Fruit fly (Drosophila melanogaster) whole organism, adult: ENCODE data around the gene CG45544.

Experiments
- CG11617 ChIP-seq: fragments of 200-800 bp; sonication (Bioruptor generic); optimal IDR thresholded peaks from 2 replicates; lab custom pipeline; 2017; ENCODE audit warnings: mild to moderate bottlenecking, missing biosample characterization, missing genetic modification reagents, missing genetic modification characterization
- CG12768 ChIP-seq: fragments of 200-800 bp; sonication (Bioruptor generic); optimal IDR thresholded peaks from 2 replicates; lab custom pipeline; 2017; ENCODE audit warnings: missing biosample characterization, missing genetic modification characterization, mild to moderate bottlenecking, moderate library complexity, missing genetic modification reagents
- CG14711 ChIP-seq: fragments of 200-800 bp; sonication (Bioruptor generic); optimal IDR thresholded peaks from 2 replicates; lab custom pipeline; 2018; ENCODE audit warnings: missing biosample characterization, mild to moderate bottlenecking, missing genetic modification characterization, moderate library complexity
- CG1620 ChIP-seq: fragments of 200-800 bp; sonication (Bioruptor generic); optimal IDR thresholded peaks from 2 replicates; lab custom pipeline; 2016; ENCODE audit warnings: missing biosample characterization, missing genetic modification characterization
- CG33017 ChIP-seq: fragments of 200-800 bp; sonication (Bioruptor generic); optimal IDR thresholded peaks from 2 replicates; lab custom pipeline; 2018; ENCODE audit warnings: missing biosample characterization, mild to moderate bottlenecking, missing genetic modification characterization, moderate library complexity
- CG5204 ChIP-seq: fragments of 200-800 bp; sonication (Bioruptor generic); optimal IDR thresholded peaks from 2 replicates; lab custom pipeline; 2016; ENCODE audit warnings: missing biosample characterization, missing genetic modification characterization
- CG7045 ChIP-seq: fragments of 200-800 bp; sonication (Bioruptor generic); optimal IDR thresholded peaks from 2 replicates; lab custom pipeline; 2017; ENCODE audit warnings: missing biosample characterization, mild to moderate bottlenecking, missing genetic modification characterization
- CG7101 ChIP-seq: fragments of 200-800 bp; sonication (Bioruptor generic); optimal IDR thresholded peaks from 2 replicates; lab custom pipeline; 2018; ENCODE audit warnings: missing biosample characterization, mild to moderate bottlenecking, missing genetic modification characterization, moderate library complexity
- Clk ChIP-seq: fragments of 200-800 bp; sonication (Bioruptor generic); optimal IDR thresholded peaks from 2 replicates; lab custom pipeline; 2017; ENCODE audit warnings: missing biosample characterization, missing genetic modification characterization
- Crg-1 ChIP-seq: fragments of 200-800 bp; sonication (Bioruptor generic); optimal IDR thresholded peaks from 2 replicates; lab custom pipeline; 2016; ENCODE audit warnings: missing biosample characterization, missing genetic modification characterization
- Hr96 ChIP-seq: fragments of 200-800 bp; sonication (Bioruptor generic); optimal IDR thresholded peaks from 2 replicates; lab custom pipeline; 2016; ENCODE audit warnings: missing biosample characterization, missing genetic modification characterization
- Mnt ChIP-seq: fragments of 200-800 bp; sonication (Bioruptor generic); optimal IDR thresholded peaks from 2 replicates; lab custom pipeline; 2016; ENCODE audit warnings: missing biosample characterization, mild to moderate bottlenecking, missing genetic modification characterization
- bab1 ChIP-seq: fragments of 200-800 bp; sonication (Bioruptor generic); optimal IDR thresholded peaks from 3 replicates; lab custom pipeline; 2019; ENCODE audit warnings: missing biosample characterization, mild to moderate bottlenecking, missing genetic modification characterization, moderate library complexity
- cic ChIP-seq: fragments of 200-800 bp; sonication (Bioruptor generic); optimal IDR thresholded peaks from 2 replicates; lab custom pipeline; 2017; ENCODE audit warnings: missing biosample characterization, mild to moderate bottlenecking, missing genetic modification characterization, moderate library complexity
- cnc ChIP-seq, 2 experiments: fragments of >200 bp; optimal IDR thresholded peaks; 2 replicates each; lab custom pipeline; 2017
- kay ChIP-seq: fragments of 200-800 bp; sonication (Bioruptor generic); peaks from one replicate; lab custom pipeline; 2016; ENCODE audit warnings: missing biosample characterization, missing genetic modification characterization, borderline replicate concordance
- ovo ChIP-seq: fragments of 200-800 bp; sonication (Bioruptor generic); optimal IDR thresholded peaks from 2 replicates; lab custom pipeline; 2016; ENCODE audit warnings: missing biosample characterization, missing genetic modification characterization
- pad ChIP-seq: fragments of 200-800 bp; sonication (Bioruptor generic); optimal IDR thresholded peaks from 3 replicates; lab custom pipeline; 2017; ENCODE audit warnings: missing biosample characterization, missing genetic modification characterization, mild to moderate bottlenecking, moderate library complexity, missing genetic modification reagents
- tj ChIP-seq: fragments of 200-800 bp; sonication (Bioruptor generic); optimal IDR thresholded peaks from 3 replicates; lab custom pipeline; 2017; ENCODE audit warnings: missing biosample characterization, mild to moderate bottlenecking, missing genetic modification characterization, moderate library complexity
- toe ChIP-seq: fragments of 200-800 bp; sonication (Bioruptor generic); optimal IDR thresholded peaks from 2 replicates; lab custom pipeline; 2016; ENCODE audit warnings: missing biosample characterization, missing genetic modification characterization

CG45544 gene

DNA sequence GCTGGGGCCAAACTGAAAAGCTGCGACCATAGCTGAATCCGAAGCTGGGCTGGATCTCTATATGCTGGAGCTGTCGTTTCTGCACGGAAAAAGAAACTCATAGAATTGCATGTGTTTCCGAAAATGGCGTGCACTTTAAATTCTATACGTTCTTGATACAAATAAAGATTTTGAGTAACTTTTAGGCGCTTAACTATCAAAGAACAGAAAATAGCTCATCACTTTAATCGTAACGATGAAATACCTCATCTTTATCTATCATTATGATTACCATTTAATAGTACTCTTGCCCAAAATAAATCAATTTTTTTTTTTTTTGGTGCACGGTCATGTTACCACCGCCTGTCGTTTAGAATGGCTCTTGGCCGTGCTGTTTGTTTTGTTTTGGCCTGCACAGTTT is 44.6 kb upstream of the CG45544 start:
- TF ChIP-seq CG14711: no peak
- TF ChIP-seq pad (GFP tag; lab: Kevin White, UChicago): no peak
- no peak for TF ChIP-seq ovo
- TF ChIP-seq bab1 (GFP tag; lab: Kevin White, UChicago): no peak
- TF ChIP-seq toe (GFP tag; lab: Kevin White, UChicago): no peak
- TF ChIP-seq cic (GFP tag; lab: Kevin White, UChicago): no peak
- TF ChIP-seq Crg-1 (GFP tag; lab: Kevin White, UChicago): no peak
- no peak for TF ChIP-seq Hr96 (GFP tag; lab: Kevin White, UChicago)
- TF ChIP-seq CG5204: no peak
- TF ChIP-seq CG33017 (tag; lab: Kevin White, UChicago): no peak
- no peak for TF ChIP-seq Clk (GFP tag; lab: Kevin White, UChicago)
- no peak for TF ChIP-seq Mnt
- TF ChIP-seq CG1620 (GFP tag; lab: Kevin White, UChicago): no peak
- no peak for TF ChIP-seq CG7045
- TF ChIP-seq CG7101 (tag; lab: Kevin White, UChicago): no peak
- no peak for TF ChIP-seq tj
- no peak for TF ChIP-seq CG12768 (GFP tag; lab: Kevin White, UChicago)
- TF ChIP-seq kay: no peak
- no peak for TF ChIP-seq CG11617 (GFP tag; lab: Kevin White, UChicago)

dm6 chr3R:29212534-29212933 is 43.8 kb upstream of the CG45544 start:
- TF ChIP-seq CG14711 (no peak), toe (GFP tag; lab: Kevin White, UChicago) (no peak), Mnt (no peak)

dm6 chr3R:29213416-29213815 is 42.9 kb upstream of the CG45544 start:
- TF ChIP-seq kay (peak; percentile 65), Hr96 (GFP tag; lab: Kevin White, UChicago) (no peak)

DNA sequence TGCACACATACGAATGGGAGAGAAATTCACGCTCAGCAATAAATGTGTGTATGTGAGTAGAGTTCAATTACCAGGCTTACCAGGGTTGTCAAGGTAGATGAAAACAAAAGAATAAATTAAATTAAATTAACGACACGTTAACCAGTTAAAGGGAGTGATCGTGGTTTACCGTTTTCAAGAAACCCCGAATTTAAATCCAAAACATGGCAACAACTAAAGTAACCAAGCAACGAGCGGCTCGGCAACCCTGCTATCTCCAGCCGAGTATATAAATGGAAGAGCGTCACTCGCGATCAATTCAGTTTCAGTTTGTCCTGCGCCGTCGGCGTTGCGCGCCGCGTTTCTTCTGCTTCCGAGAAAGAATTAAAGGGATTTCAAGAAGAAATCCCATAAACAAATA is 42.0 kb upstream of the CG45544 start:
- TF ChIP-seq CG1620 (GFP tag; lab: Kevin White, UChicago) (peak; percentile 100), CG33017 (tag; lab: Kevin White, UChicago) (peak; percentile 99), CG11617 (GFP tag; lab: Kevin White, UChicago) (peak; percentile 99), tj (peak; percentile 99), kay (peak; percentile 99), CG5204 (peak; percentile 100), Crg-1 (GFP tag; lab: Kevin White, UChicago) (peak; percentile 99), Mnt (peak; percentile 99), CG12768 (GFP tag; lab: Kevin White, UChicago) (peak; percentile 100), CG7045 (peak; percentile 100), Clk (GFP tag; lab: Kevin White, UChicago) (peak; percentile 99), cnc (optimal IDR thresholded peaks at IDR 0.05; lab: Kevin White, UChicago) (no peak), ovo (peak; percentile 99), pad (GFP tag; lab: Kevin White, UChicago) (peak; percentile 95), CG7101 (tag; lab: Kevin White, UChicago) (peak; percentile 100), toe (GFP tag; lab: Kevin White, UChicago) (peak; percentile 99), Hr96 (GFP tag; lab: Kevin White, UChicago) (peak; percentile 99), CG14711 (peak; percentile 100), cic (GFP tag; lab: Kevin White, UChicago) (peak; percentile 97), bab1 (GFP tag; lab: Kevin White, UChicago) (peak; percentile 100)

- TF ChIP-seq CG12768 (GFP tag; lab: Kevin White, UChicago) (peak; percentile 31), CG33017 (tag; lab: Kevin White, UChicago) (peak; percentile 50), CG14711 (peak; percentile 43), Clk (GFP tag; lab: Kevin White, UChicago) (no peak), CG1620 (GFP tag; lab: Kevin White, UChicago) (no peak), CG7045 (peak; percentile 27), cic (GFP tag; lab: Kevin White, UChicago) (peak; percentile 72), Hr96 (GFP tag; lab: Kevin White, UChicago) (no peak), CG7101 (tag; lab: Kevin White, UChicago) (peak; percentile 10), bab1 (GFP tag; lab: Kevin White, UChicago) (peak; percentile 2), kay (peak; percentile 97), pad (GFP tag; lab: Kevin White, UChicago) (peak; percentile 94), CG11617 (GFP tag; lab: Kevin White, UChicago) (no peak), CG5204 (no peak), toe (GFP tag; lab: Kevin White, UChicago) (no peak), cnc (optimal IDR thresholded peaks at IDR 0.05; lab: Kevin White, UChicago) (no peak), Crg-1 (GFP tag; lab: Kevin White, UChicago) (no peak), ovo (peak; percentile 72), Mnt (peak; percentile 38), tj (no peak)
Measured at dm6 chr3R:29214982-29215533, 41.2 kb upstream of the CG45544 start.

DNA sequence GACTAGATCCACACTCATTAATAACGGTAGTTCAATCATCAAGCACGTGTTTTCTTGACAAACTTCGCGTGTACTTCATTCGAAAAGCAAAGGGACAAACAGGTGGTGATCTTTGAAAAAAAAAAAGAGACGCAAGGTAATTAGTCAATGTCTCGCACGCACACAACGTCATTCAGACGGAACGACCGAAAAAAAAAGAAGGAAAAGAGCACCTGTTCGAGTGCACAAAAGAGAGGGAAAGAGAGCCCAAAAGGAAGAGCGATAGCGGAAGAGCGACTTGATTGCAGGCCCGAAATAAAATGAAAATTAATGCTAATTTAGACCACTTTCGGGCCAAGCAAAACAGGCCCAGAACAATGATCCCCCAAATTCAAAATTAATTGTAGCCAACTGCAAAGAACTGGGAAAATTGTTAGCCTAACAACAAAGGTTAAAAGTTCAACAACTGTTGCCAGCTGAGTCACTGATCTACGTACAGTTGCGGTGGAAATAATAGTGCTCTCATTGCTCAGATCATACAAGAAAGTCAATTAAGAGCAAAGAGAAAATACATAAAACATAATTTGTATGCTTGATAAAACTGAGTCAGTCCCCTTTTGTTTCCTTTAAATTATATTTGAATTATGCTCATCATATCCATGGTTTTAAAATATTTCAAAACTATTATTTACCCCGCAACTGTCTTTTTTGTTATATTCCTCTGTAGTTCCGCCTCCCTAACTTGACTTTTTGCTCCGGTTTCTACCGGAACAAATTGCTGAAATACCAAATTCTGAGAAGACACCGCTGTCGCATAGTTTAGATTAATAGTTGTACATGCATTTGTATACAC is 40.4 kb upstream of the CG45544 start:
- no peak for TF ChIP-seq Crg-1 (GFP tag; lab: Kevin White, UChicago)
- no peak for TF ChIP-seq CG11617 (GFP tag; lab: Kevin White, UChicago)
- no peak for TF ChIP-seq CG14711
- no peak for TF ChIP-seq pad (GFP tag; lab: Kevin White, UChicago)
- no peak for TF ChIP-seq CG12768 (GFP tag; lab: Kevin White, UChicago)
- no peak for TF ChIP-seq CG5204
- peak; percentile 27 for TF ChIP-seq CG33017 (tag; lab: Kevin White, UChicago)
- no peak for TF ChIP-seq CG7045
